Worm (Caenorhabditis elegans) whole organism, young adult: Measurements from ENCODE around the gene str-48.

ENCODE experiments used
- B0261.1 ChIP-seq: sonication (generic microtip); optimal IDR thresholded peaks from 2 replicates; lab custom pipeline; 2016; ENCODE audit warnings: mild to moderate bottlenecking, missing genetic modification characterization, moderate library complexity, missing compliant biosample characterization
- C06A6.2 ChIP-seq: fragments of 200-800 bp; sonication (Bioruptor generic); conservative IDR thresholded peaks from 2 replicates; pipeline ENCODE4 v1.3.6; 2022; ENCODE audit warnings: missing genetic modification characterization, missing compliant biosample characterization
- F33H1.4 ChIP-seq: fragments of 200-800 bp; sonication (Bioruptor generic); IDR thresholded peaks from 2 replicates; pipeline ENCODE4 v1.3.6; 2022; ENCODE audit warnings: missing genetic modification reagents, missing genetic modification characterization, missing compliant biosample characterization
- F37B4.10 ChIP-seq: fragments of 200-800 bp; sonication (Bioruptor generic); IDR thresholded peaks from 2 replicates; pipeline ENCODE4 v1.3.6; 2022; ENCODE audit warnings: missing genetic modification characterization, missing compliant biosample characterization
- F57C9.4 ChIP-seq: sonication (generic microtip); optimal IDR thresholded peaks from 2 replicates; lab custom pipeline; 2017; ENCODE audit warnings: mild to moderate bottlenecking, missing genetic modification characterization, missing compliant biosample characterization
- T26A5.8 ChIP-seq: sonication (generic microtip); optimal IDR thresholded peaks from 2 replicates; lab custom pipeline; 2016; ENCODE audit warnings: missing genetic modification characterization, missing compliant biosample characterization
- Y79H2A.3 ChIP-seq: fragments of 200-800 bp; sonication (Bioruptor generic); conservative IDR thresholded peaks from 2 replicates; pipeline ENCODE4 v1.3.6; 2022; ENCODE audit warnings: missing genetic modification reagents, missing genetic modification characterization, missing compliant biosample characterization
- Y95B8A.8 ChIP-seq: fragments of 200-800 bp; sonication (Bioruptor generic); IDR thresholded peaks from 2 replicates; pipeline ENCODE4 v1.3.6; 2022; ENCODE audit warnings: missing genetic modification reagents, missing genetic modification characterization, missing compliant biosample characterization
- ama-1 ChIP-seq, 3 experiments: fragments of 150-350 bp in 1 of 3; sonication (generic microtip) in 2 of 3; optimal IDR thresholded peaks; 2 replicates each; lab custom pipeline; 2014 to 2018; ENCODE audit warnings: missing biosample characterization in 2 of 3, missing genetic modification characterization in 2 of 3, missing genetic modification reagents in 2 of 3
- athp-1 ChIP-seq: sonication (generic microtip); optimal IDR thresholded peaks from 2 replicates; lab custom pipeline; 2017; ENCODE audit warnings: mild to moderate bottlenecking, missing genetic modification characterization, missing compliant biosample characterization
- bed-2 ChIP-seq: fragments of 200-800 bp; sonication (Bioruptor generic); IDR thresholded peaks from 2 replicates; pipeline ENCODE4 v1.3.6; 2022; ENCODE audit warnings: missing genetic modification reagents, missing genetic modification characterization, missing compliant biosample characterization
- cebp-1 ChIP-seq, 2 experiments: fragments of 200-800 bp in 1 of 2; sonication (Bioruptor generic) in 1 of 2; sonication (generic microtip) in 1 of 2; IDR thresholded peaks in 1 of 2; optimal IDR thresholded peaks in 1 of 2; 2 replicates each; pipeline versions ENCODE4 v1.3.6 to Lab custom; 2017 to 2022; ENCODE audit warnings: missing compliant biosample characterization in 2 of 2, missing genetic modification characterization in 2 of 2, mild to moderate bottlenecking in 1 of 2, missing genetic modification reagents in 1 of 2, moderate library complexity in 1 of 2
- ceh-100 ChIP-seq: fragments of 200-800 bp; sonication (Bioruptor generic); IDR thresholded peaks from 2 replicates; pipeline ENCODE4 v1.3.6; 2022; ENCODE audit warnings: missing genetic modification reagents, missing genetic modification characterization, missing compliant biosample characterization
- ceh-91 ChIP-seq: fragments of 200-800 bp; sonication (Bioruptor generic); IDR thresholded peaks from 2 replicates; pipeline ENCODE4 v1.3.6; 2022; ENCODE audit warnings: missing genetic modification reagents, missing genetic modification characterization, missing compliant biosample characterization
- dox-1 ChIP-seq: fragments of 200-800 bp; sonication (Bioruptor generic); IDR thresholded peaks from 2 replicates; pipeline ENCODE4 v1.3.6; 2022; ENCODE audit warnings: missing genetic modification reagents, missing genetic modification characterization, missing compliant biosample characterization
- dpl-1 ChIP-seq: fragments of 150-350 bp; optimal IDR thresholded peaks from 2 replicates; lab custom pipeline; 2014; ENCODE audit warnings: missing biosample characterization, missing genetic modification reagents, missing genetic modification characterization
- efl-1 ChIP-seq: fragments of 150-350 bp; optimal IDR thresholded peaks from 2 replicates; lab custom pipeline; 2014; ENCODE audit warnings: missing biosample characterization, missing genetic modification reagents, missing genetic modification characterization
- egl-44 ChIP-seq: fragments of 200-800 bp; sonication (Bioruptor generic); IDR thresholded peaks from 2 replicates; pipeline ENCODE4 v1.3.6; 2022; ENCODE audit warnings: missing genetic modification reagents, missing genetic modification characterization, missing compliant biosample characterization
- egrh-3 ChIP-seq: fragments of 200-800 bp; sonication (Bioruptor generic); IDR thresholded peaks from 2 replicates; pipeline ENCODE4 v1.3.6; 2022; ENCODE audit warnings: missing genetic modification reagents, missing genetic modification characterization, missing compliant biosample characterization
- ets-4 ChIP-seq: fragments of 200-800 bp; sonication (Bioruptor generic); optimal IDR thresholded peaks from 2 replicates; lab custom pipeline; 2018; ENCODE audit warnings: mild to moderate bottlenecking, missing genetic modification characterization, missing compliant biosample characterization
- fkh-3 ChIP-seq: sonication (generic microtip); optimal IDR thresholded peaks from 2 replicates; lab custom pipeline; 2016; ENCODE audit warnings: mild to moderate bottlenecking, missing genetic modification characterization, missing compliant biosample characterization
- him-1 ChIP-seq: sonication (generic microtip); optimal IDR thresholded peaks from 2 replicates; lab custom pipeline; 2016; ENCODE audit warnings: missing genotype, missing genetic modification reagents, missing genetic modification characterization, missing compliant biosample characterization
- hlh-12 ChIP-seq: sonication (generic microtip); optimal IDR thresholded peaks from 2 replicates; lab custom pipeline; 2016; ENCODE audit warnings: missing genetic modification characterization, missing compliant biosample characterization
- hmg-1.2 ChIP-seq: fragments of 200-800 bp; sonication (Bioruptor generic); IDR thresholded peaks from 2 replicates; pipeline ENCODE4 v1.3.6; 2022; ENCODE audit warnings: missing genetic modification reagents, missing genetic modification characterization, missing compliant biosample characterization
- lin-54 ChIP-seq: fragments of 200-800 bp; sonication (Bioruptor generic); optimal IDR thresholded peaks from 2 replicates; lab custom pipeline; 2018; ENCODE audit warnings: mild to moderate bottlenecking, missing genetic modification characterization, missing compliant biosample characterization
- lsl-1 ChIP-seq: fragments of 200-800 bp; sonication (Bioruptor generic); optimal IDR thresholded peaks from 2 replicates; lab custom pipeline; 2018; ENCODE audit warnings: mild to moderate bottlenecking, missing genetic modification characterization, moderate library complexity, missing compliant biosample characterization
- lsy-27 ChIP-seq: sonication (generic microtip); optimal IDR thresholded peaks from 2 replicates; lab custom pipeline; 2017; ENCODE audit warnings: missing genetic modification characterization, mild to moderate bottlenecking, missing compliant biosample characterization, antibody characterized with exemption, missing genotype, borderline replicate concordance; ENCODE audit not compliant: insufficient read depth
- madf-8 ChIP-seq: fragments of 200-800 bp; sonication (Bioruptor generic); conservative IDR thresholded peaks from 2 replicates; pipeline ENCODE4 v1.3.6; 2022; ENCODE audit warnings: missing genetic modification reagents, missing genetic modification characterization, missing compliant biosample characterization
- mel-28 ChIP-seq: sonication (generic microtip); optimal IDR thresholded peaks from 2 replicates; lab custom pipeline; 2016; ENCODE audit warnings: borderline replicate concordance, mild to moderate bottlenecking, missing genetic modification characterization, missing compliant biosample characterization
- nfya-2 ChIP-seq: fragments of 200-800 bp; sonication (Bioruptor generic); IDR thresholded peaks from 2 replicates; pipeline ENCODE4 v1.3.6; 2022; ENCODE audit warnings: missing genetic modification reagents, missing genetic modification characterization, missing compliant biosample characterization
- nfyb-1 ChIP-seq: fragments of 200-800 bp; sonication (Bioruptor generic); IDR thresholded peaks from 2 replicates; pipeline ENCODE4 v1.3.6; 2022; ENCODE audit warnings: missing genetic modification reagents, missing genetic modification characterization, missing compliant biosample characterization
- nhr-27 ChIP-seq: fragments of 200-800 bp; sonication (Bioruptor generic); optimal IDR thresholded peaks from 2 replicates; lab custom pipeline; 2018; ENCODE audit warnings: mild to moderate bottlenecking, missing genetic modification characterization, moderate library complexity, missing compliant biosample characterization
- nhr-80 ChIP-seq: sonication (generic microtip); optimal IDR thresholded peaks from 2 replicates; lab custom pipeline; 2016; ENCODE audit warnings: missing genetic modification characterization, missing compliant biosample characterization
- nhr-90 ChIP-seq: sonication (generic microtip); optimal IDR thresholded peaks from 2 replicates; lab custom pipeline; 2016; ENCODE audit warnings: missing genotype, mild to moderate bottlenecking, missing genetic modification characterization, missing compliant biosample characterization
- pha-4 ChIP-seq: fragments of 150-350 bp; sonication (generic microtip); optimal IDR thresholded peaks from 2 replicates; lab custom pipeline; 2014; ENCODE audit warnings: missing biosample characterization, missing genetic modification reagents, missing genetic modification characterization
- rcor-1 ChIP-seq: fragments of 200-800 bp; sonication (Bioruptor generic); IDR thresholded peaks from 2 replicates; pipeline ENCODE4 v1.3.6; 2022; ENCODE audit warnings: missing genetic modification reagents, missing genetic modification characterization, missing compliant biosample characterization
- sdz-38 ChIP-seq: sonication (generic microtip); optimal IDR thresholded peaks from 2 replicates; lab custom pipeline; 2016; ENCODE audit warnings: missing genotype, missing genetic modification characterization, missing compliant biosample characterization
- snpc-1.1 ChIP-seq: sonication (generic microtip); optimal IDR thresholded peaks from 2 replicates; lab custom pipeline; 2017; ENCODE audit warnings: missing genetic modification characterization, mild to moderate bottlenecking, missing compliant biosample characterization, antibody characterized with exemption, moderate library complexity, missing genotype, missing genetic modification reagents; ENCODE audit not compliant: insufficient read depth
- snpc-4 ChIP-seq, 5 experiments: fragments of 150-350 bp in 1 of 5; sonication (generic microtip) in 4 of 5; optimal IDR thresholded peaks; 2 replicates each; lab custom pipeline; 2014 to 2018; ENCODE audit warnings: missing genetic modification characterization in 5 of 5, missing biosample characterization in 3 of 5, antibody characterized with exemption in 2 of 5, mild to moderate bottlenecking in 2 of 5, missing compliant biosample characterization in 2 of 5, missing genotype in 2 of 5, moderate library complexity in 2 of 5, missing genetic modification reagents in 1 of 5
- sptf-2 ChIP-seq: fragments of 200-800 bp; sonication (Bioruptor generic); optimal IDR thresholded peaks from 2 replicates; lab custom pipeline; 2018; ENCODE audit warnings: mild to moderate bottlenecking, missing genetic modification characterization, missing compliant biosample characterization
- tbp1 ChIP-seq: fragments of 200-800 bp; sonication (Bioruptor generic); optimal IDR thresholded peaks from 2 replicates; lab custom pipeline; 2018; ENCODE audit warnings: mild to moderate bottlenecking, missing genetic modification characterization, missing compliant biosample characterization
- unc-62 ChIP-seq: fragments of 150-350 bp; optimal IDR thresholded peaks from 2 replicates; lab custom pipeline; 2014; ENCODE audit warnings: missing biosample characterization, missing genetic modification reagents, missing genetic modification characterization
- ztf-22 ChIP-seq: fragments of 200-800 bp; sonication (Bioruptor generic); optimal IDR thresholded peaks from 2 replicates; lab custom pipeline; 2018; ENCODE audit warnings: mild to moderate bottlenecking, missing genetic modification characterization, moderate library complexity, missing compliant biosample characterization
- ztf-25 ChIP-seq: fragments of 200-800 bp; sonication (Bioruptor generic); IDR thresholded peaks from 2 replicates; pipeline ENCODE4 v1.3.6; 2022; ENCODE audit warnings: missing genetic modification reagents, missing genetic modification characterization, missing compliant biosample characterization
- ztf-26 ChIP-seq: sonication (generic microtip); optimal IDR thresholded peaks from 2 replicates; lab custom pipeline; 2017; ENCODE audit warnings: missing genetic modification characterization, missing compliant biosample characterization
- ztf-28 ChIP-seq: fragments of 200-800 bp; sonication (Bioruptor generic); IDR thresholded peaks from 2 replicates; pipeline ENCODE4 v1.3.6; 2022; ENCODE audit warnings: missing genetic modification reagents, missing genetic modification characterization, missing compliant biosample characterization
- ztf-6 ChIP-seq: fragments of 200-800 bp; sonication (Bioruptor generic); IDR thresholded peaks from 2 replicates; pipeline ENCODE4 v1.3.6; 2022; ENCODE audit warnings: missing genetic modification reagents, missing genetic modification characterization, missing compliant biosample characterization

Gene str-48

ce11 chrIV:7083382-7083784 is 38.4 kb upstream of the str-48 start, which contains the start of gene Y43B11AR.3 (continued):
- no peak for TF ChIP-seq unc-62 (GFP tag; lab: Kevin White, UChicago)
- peak; percentile 74; the same call in 1 of the 2 replicates for TF ChIP-seq ztf-25
- peak; percentile 2 for TF ChIP-seq nhr-27 (tag; lab: Kevin White, UChicago)
- TF ChIP-seq ama-1 (optimal IDR thresholded peaks at IDR 0.05; lab: Kevin White, UChicago) = no peak
- TF ChIP-seq ama-1 (GFP tag; optimal IDR thresholded peaks at IDR 0.05; lab: Kevin White, UChicago) = peak in 1 of 2 experiments; percentile 90
- no peak for TF ChIP-seq ztf-28 (GFP tag; lab: Robert Waterston, UW)
- no peak for TF ChIP-seq ztf-22 (GFP tag; lab: Kevin White, UChicago)
- no peak for TF ChIP-seq pha-4 (tag; lab: Kevin White, UChicago)
- no peak for TF ChIP-seq F37B4.10 (GFP tag; lab: Robert Waterston, UW)
- no peak for TF ChIP-seq nhr-80
- no peak for TF ChIP-seq F57C9.4
- no peak for TF ChIP-seq hlh-12 (tag; lab: Kevin White, UChicago)
- TF ChIP-seq F33H1.4 (GFP tag; lab: Robert Waterston, UW) = peak; percentile 65
- TF ChIP-seq snpc-4 (GFP tag; optimal IDR thresholded peaks at IDR 0.05; lab: Kevin White, UChicago) = peak; percentile 72
- peak; percentile 36 to 87 (median 72) for TF ChIP-seq snpc-4 (tag; optimal IDR thresholded peaks at IDR 0.05; lab: Kevin White, UChicago)
- no peak for TF ChIP-seq lsy-27 (tag; lab: Kevin White, UChicago)
- peak; percentile 86 for TF ChIP-seq lin-54
- no peak for TF ChIP-seq dpl-1 (GFP tag; lab: Kevin White, UChicago)
- peak; percentile 89 for TF ChIP-seq nfyb-1 (GFP tag; lab: Robert Waterston, UW)
- TF ChIP-seq tbp1 (GFP tag; lab: Kevin White, UChicago) = peak; percentile 72
- no peak for TF ChIP-seq ztf-26
- peak; percentile 62 for TF ChIP-seq T26A5.8 (tag; lab: Kevin White, UChicago)
- TF ChIP-seq egl-44 (GFP tag; lab: Robert Waterston, UW) = peak; percentile 68; the same call in 1 of the 2 replicates
- peak; percentile 91 for TF ChIP-seq Y95B8A.8
- TF ChIP-seq Y79H2A.3 = peak; percentile 86
- peak; percentile 70 for TF ChIP-seq lsl-1 (GFP tag; lab: Kevin White, UChicago)
- TF ChIP-seq nhr-90 (tag; lab: Kevin White, UChicago) = peak; percentile 20
- TF ChIP-seq efl-1 (GFP tag; lab: Kevin White, UChicago) = peak; percentile 46
- peak; percentile 25 for TF ChIP-seq B0261.1 (tag; lab: Kevin White, UChicago)
- peak; percentile 67; the same call in 1 of the 2 replicates for TF ChIP-seq dox-1
- TF ChIP-seq madf-8 (GFP tag; lab: Robert Waterston, UW) = peak; percentile 46
- peak; percentile 46 for TF ChIP-seq sptf-2 (GFP tag; lab: Kevin White, UChicago)
- peak; percentile 9 for TF ChIP-seq him-1
- TF ChIP-seq nfya-2 (GFP tag; lab: Robert Waterston, UW) = no peak
- peak; percentile 82 for TF ChIP-seq ceh-100
- no peak for TF ChIP-seq bed-2 (GFP tag; lab: Robert Waterston, UW)
- peak; percentile 43; the same call in 1 of the 2 replicates for TF ChIP-seq hmg-1.2 (GFP tag; lab: Robert Waterston, UW)
- TF ChIP-seq snpc-1.1 (tag; lab: Kevin White, UChicago) = peak; percentile 80
- peak; percentile 84 for TF ChIP-seq rcor-1 (GFP tag; lab: Robert Waterston, UW)
- no peak for TF ChIP-seq fkh-3 (tag; lab: Kevin White, UChicago)
- TF ChIP-seq cebp-1 (GFP tag; IDR thresholded peaks at IDR 0.05; lab: Robert Waterston, UW) = no peak
- TF ChIP-seq cebp-1 (tag; optimal IDR thresholded peaks at IDR 0.05; lab: Kevin White, UChicago) = peak; percentile 73
- no peak for TF ChIP-seq egrh-3 (GFP tag; lab: Robert Waterston, UW)
- TF ChIP-seq C06A6.2 (GFP tag; lab: Robert Waterston, UW) = no peak
- TF ChIP-seq sdz-38 (tag; lab: Kevin White, UChicago) = no peak
- peak; percentile 21 for TF ChIP-seq ets-4 (GFP tag; lab: Kevin White, UChicago)
- no peak for TF ChIP-seq ztf-6 (GFP tag; lab: Robert Waterston, UW)
- TF ChIP-seq ceh-91 = 0 out of 2 replicates have a peak, but pooled peaks have one; percentile 35
- TF ChIP-seq mel-28 (tag; lab: Kevin White, UChicago) = no peak
- TF ChIP-seq athp-1 (tag; lab: Kevin White, UChicago) = peak; percentile 83
